Fruit fly (Drosophila melanogaster): ENCODE measurements around the gene grn.

Gene grn

DNA sequence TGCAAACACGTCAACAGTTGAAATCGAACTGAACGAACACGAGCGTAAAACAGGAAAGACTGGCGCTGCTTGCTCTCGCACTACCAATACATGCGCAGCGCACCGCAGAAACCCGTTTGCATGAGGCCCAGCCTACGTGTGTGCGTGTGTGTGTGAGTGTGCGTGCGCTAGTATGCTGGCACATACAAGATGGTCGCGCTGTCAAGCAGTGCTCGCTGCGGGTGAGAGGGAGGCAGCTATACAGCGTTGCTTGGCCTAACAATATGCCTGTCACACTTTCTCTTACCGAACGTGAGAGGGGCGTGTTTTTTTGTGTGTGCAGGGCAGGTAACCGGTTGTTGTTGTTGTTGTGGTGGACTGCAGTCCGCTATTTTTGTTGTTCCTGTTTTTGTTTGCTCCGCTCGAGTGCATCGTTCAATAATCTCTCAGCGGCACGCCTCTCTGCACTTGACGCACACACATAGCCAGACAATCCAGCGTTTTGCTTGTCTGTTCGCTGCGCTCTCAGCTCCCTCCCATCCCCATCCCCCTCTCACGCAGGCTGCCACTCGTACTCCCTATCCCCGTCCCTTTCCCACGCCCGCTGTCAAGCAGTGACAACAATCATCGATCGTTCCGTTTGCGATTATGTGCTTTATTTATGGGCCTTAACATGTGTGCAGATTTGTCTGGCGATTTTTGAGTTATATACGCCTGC lies at the start of gene grn:
TSS of gene grn (minus strand) at position 33 of the 697 bp plus-strand sequence.
- TF ChIP-seq CG8319 (GFP tag; optimal IDR thresholded peaks at IDR 0.05), result peak; percentile 6
- no peak for TF ChIP-seq Hr39 (GFP tag; optimal IDR thresholded peaks at IDR 0.05)
- TF ChIP-seq CG6276 (GFP tag; optimal IDR thresholded peaks at IDR 0.05), result no peak
- TF ChIP-seq Ets96B (tag; optimal IDR thresholded peaks at IDR 0.05), result no peak
- no peak for TF ChIP-seq dac (GFP tag; optimal IDR thresholded peaks at IDR 0.05)
- peak; percentile 12 for TF ChIP-seq esn (GFP tag; optimal IDR thresholded peaks at IDR 0.05)
- peak; percentile 74 for TF ChIP-seq fkh (GFP tag; optimal IDR thresholded peaks at IDR 0.05)
- TF ChIP-seq CG31627 (GFP tag; optimal IDR thresholded peaks at IDR 0.05), result no peak
- TF ChIP-seq CG16779 (tag; optimal IDR thresholded peaks at IDR 0.05), result no peak
- no peak for TF ChIP-seq CG3032 (tag; optimal IDR thresholded peaks at IDR 0.05)
- no peak for TF ChIP-seq CG4318 (GFP tag; optimal IDR thresholded peaks at IDR 0.05)
- TF ChIP-seq Met (GFP tag; optimal IDR thresholded peaks at IDR 0.05), result no peak
- no peak for TF ChIP-seq OdsH (GFP tag; optimal IDR thresholded peaks at IDR 0.05)
- TF ChIP-seq CG34406 (GFP tag; optimal IDR thresholded peaks at IDR 0.05), result no peak
- TF ChIP-seq Eip78C (GFP tag), result peak; percentile 58
- TF ChIP-seq CG6808 (GFP tag; optimal IDR thresholded peaks at IDR 0.05), result peak; percentile 21
- TF ChIP-seq Blimp-1 (GFP tag; optimal IDR thresholded peaks at IDR 0.05), result peak; percentile 48
- TF ChIP-seq ss (GFP tag; optimal IDR thresholded peaks at IDR 0.05), result peak; percentile 46 to 71
- no peak for TF ChIP-seq CG6792 (GFP tag; optimal IDR thresholded peaks at IDR 0.05)
- TF ChIP-seq CG6854 (GFP tag; optimal IDR thresholded peaks at IDR 0.05), result peak; percentile 8
- no peak for TF ChIP-seq CG7368 (GFP tag; optimal IDR thresholded peaks at IDR 0.05)
- TF ChIP-seq vri (GFP tag; optimal IDR thresholded peaks at IDR 0.05), result no peak
- peak; percentile 14 for TF ChIP-seq dsx (GFP tag; optimal IDR thresholded peaks at IDR 0.05; ENCODE audit: poor library complexity, severe bottlenecking)
- TF ChIP-seq fd85E (GFP tag; optimal IDR thresholded peaks at IDR 0.05), result no peak
- TF ChIP-seq Hr4 (GFP tag; optimal IDR thresholded peaks at IDR 0.05), result no peak
- no peak; the same call in 2 of the 3 replicates for TF ChIP-seq CG8119 (GFP tag; IDR thresholded peaks at IDR 0.05)
- no peak for TF ChIP-seq CG6163 (GFP tag; IDR thresholded peaks at IDR 0.05)
- TF ChIP-seq salr (GFP tag; optimal IDR thresholded peaks at IDR 0.05), result no peak
- peak; percentile 36 for TF ChIP-seq achi (GFP tag; optimal IDR thresholded peaks at IDR 0.05)
- TF ChIP-seq Sox14 (GFP tag; optimal IDR thresholded peaks at IDR 0.05), result peak; percentile 48
- TF ChIP-seq CG10631 (GFP tag; optimal IDR thresholded peaks at IDR 0.05), result no peak
- TF ChIP-seq Eip75B (GFP tag; optimal IDR thresholded peaks at IDR 0.05), result peak; percentile 4
- no peak for TF ChIP-seq net (GFP tag; optimal IDR thresholded peaks at IDR 0.05)
- no peak for TF ChIP-seq Sox102F (GFP tag; optimal IDR thresholded peaks at IDR 0.05)
- no peak for TF ChIP-seq CG15336 (GFP tag; IDR thresholded peaks at IDR 0.05)
- TF ChIP-seq fd59A (GFP tag; optimal IDR thresholded peaks at IDR 0.05), result no peak
- no peak for TF ChIP-seq CG1621 (tag; optimal IDR thresholded peaks at IDR 0.05)
- TF ChIP-seq CG8632 (GFP tag; optimal IDR thresholded peaks at IDR 0.05), result no peak
- TF ChIP-seq Smox (GFP tag; optimal IDR thresholded peaks at IDR 0.05), result no peak
- TF ChIP-seq topi (GFP tag; optimal IDR thresholded peaks at IDR 0.05), result peak; percentile 13
- TF ChIP-seq Sox15 (GFP tag; optimal IDR thresholded peaks at IDR 0.05), result no peak
- TF ChIP-seq Hr38 (GFP tag; optimal IDR thresholded peaks at IDR 0.05), result no peak
- no peak for TF ChIP-seq CG11902 (GFP tag; optimal IDR thresholded peaks at IDR 0.05)
- TF ChIP-seq CG11294 (GFP tag; IDR thresholded peaks at IDR 0.05), result no peak
- TF ChIP-seq Lpt (GFP tag; optimal IDR thresholded peaks at IDR 0.05), result no peak
- TF ChIP-seq cyc (GFP tag; optimal IDR thresholded peaks at IDR 0.05), result peak; percentile 14
- no peak for TF ChIP-seq acj6 (GFP tag; optimal IDR thresholded peaks at IDR 0.05)
- no peak for TF ChIP-seq CG10669 (GFP tag; optimal IDR thresholded peaks at IDR 0.05)
- peak; percentile 22 for TF ChIP-seq CG9139 (GFP tag; optimal IDR thresholded peaks at IDR 0.05)

Measured in whole organism, prepupa.